Fruit fly (Drosophila melanogaster): ENCODE data around the gene CheB38b.

Gene CheB38b

dm6 chr2L:20802839-20803238 lies 14.2 kb downstream of the CheB38b start:
- TF ChIP-seq bab1 (GFP tag; optimal IDR thresholded peaks at IDR 0.05) (no peak), CG12768 (GFP tag; optimal IDR thresholded peaks at IDR 0.05) (no peak), ovo (GFP tag; optimal IDR thresholded peaks at IDR 0.05) (no peak), cic (GFP tag; optimal IDR thresholded peaks at IDR 0.05) (no peak), CG7101 (tag; optimal IDR thresholded peaks at IDR 0.05) (no peak), CG7045 (GFP tag; optimal IDR thresholded peaks at IDR 0.05) (no peak), kay (GFP tag; ENCODE audit: borderline replicate concordance) (no peak), CG11617 (GFP tag; optimal IDR thresholded peaks at IDR 0.05) (no peak), Mnt (GFP tag; optimal IDR thresholded peaks at IDR 0.05) (no peak), pad (GFP tag; optimal IDR thresholded peaks at IDR 0.05) (no peak), Clk (GFP tag; optimal IDR thresholded peaks at IDR 0.05) (no peak), CG14711 (tag; optimal IDR thresholded peaks at IDR 0.05) (no peak), CG33017 (tag; optimal IDR thresholded peaks at IDR 0.05) (no peak), CG1620 (GFP tag; optimal IDR thresholded peaks at IDR 0.05) (no peak)

DNA sequence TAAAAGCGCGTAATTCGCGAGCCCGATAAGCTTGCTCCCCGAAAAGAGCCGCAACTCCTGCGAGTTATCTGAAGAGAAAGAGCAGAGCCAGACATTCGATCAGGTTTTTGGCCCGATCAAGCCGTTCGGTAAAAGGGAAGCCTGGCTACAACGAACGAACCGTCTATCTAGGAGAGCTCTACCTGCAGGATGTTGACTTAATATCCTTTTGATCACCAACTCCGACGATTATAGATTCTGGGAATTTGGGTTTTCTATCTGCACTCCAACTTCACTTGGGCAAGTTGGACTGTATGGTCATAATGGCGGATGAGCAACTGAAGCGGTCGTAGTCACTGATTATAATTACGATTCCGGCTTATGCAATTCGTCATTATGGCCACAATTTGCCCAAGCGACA lies 14.9 kb downstream of the CheB38b start:
- no peak for TF ChIP-seq CG1620 (GFP tag; optimal IDR thresholded peaks at IDR 0.05)
- TF ChIP-seq Mnt (GFP tag; optimal IDR thresholded peaks at IDR 0.05): no peak
- no peak for TF ChIP-seq bab1 (GFP tag; optimal IDR thresholded peaks at IDR 0.05)
- TF ChIP-seq cnc (optimal IDR thresholded peaks at IDR 0.05): no peak
- no peak for TF ChIP-seq CG11617 (GFP tag; optimal IDR thresholded peaks at IDR 0.05)
- TF ChIP-seq CG7045 (GFP tag; optimal IDR thresholded peaks at IDR 0.05): no peak
- TF ChIP-seq Crg-1 (GFP tag; optimal IDR thresholded peaks at IDR 0.05): no peak
- no peak for TF ChIP-seq CG5204 (GFP tag; optimal IDR thresholded peaks at IDR 0.05)
- TF ChIP-seq kay (GFP tag; ENCODE audit: borderline replicate concordance): no peak
- TF ChIP-seq cic (GFP tag; optimal IDR thresholded peaks at IDR 0.05): no peak
- TF ChIP-seq Hr96 (GFP tag; optimal IDR thresholded peaks at IDR 0.05): no peak
- TF ChIP-seq ovo (GFP tag; optimal IDR thresholded peaks at IDR 0.05): no peak
- no peak for TF ChIP-seq tj (GFP tag; optimal IDR thresholded peaks at IDR 0.05)
- TF ChIP-seq toe (GFP tag; optimal IDR thresholded peaks at IDR 0.05): no peak
- TF ChIP-seq CG14711 (tag; optimal IDR thresholded peaks at IDR 0.05): no peak
- TF ChIP-seq pad (GFP tag; optimal IDR thresholded peaks at IDR 0.05): no peak
- no peak for TF ChIP-seq Clk (GFP tag; optimal IDR thresholded peaks at IDR 0.05)
- no peak for TF ChIP-seq CG12768 (GFP tag; optimal IDR thresholded peaks at IDR 0.05)
- no peak for TF ChIP-seq CG7101 (tag; optimal IDR thresholded peaks at IDR 0.05)

- TF ChIP-seq CG12768 (GFP tag; optimal IDR thresholded peaks at IDR 0.05) (no peak), CG33017 (tag; optimal IDR thresholded peaks at IDR 0.05) (no peak), ovo (GFP tag; optimal IDR thresholded peaks at IDR 0.05) (no peak), Mnt (GFP tag; optimal IDR thresholded peaks at IDR 0.05) (no peak), Clk (GFP tag; optimal IDR thresholded peaks at IDR 0.05) (no peak), CG1620 (GFP tag; optimal IDR thresholded peaks at IDR 0.05) (no peak), Hr96 (GFP tag; optimal IDR thresholded peaks at IDR 0.05) (no peak), bab1 (GFP tag; optimal IDR thresholded peaks at IDR 0.05) (no peak), CG7045 (GFP tag; optimal IDR thresholded peaks at IDR 0.05) (no peak), tj (GFP tag; optimal IDR thresholded peaks at IDR 0.05) (no peak), CG7101 (tag; optimal IDR thresholded peaks at IDR 0.05) (no peak), cic (GFP tag; optimal IDR thresholded peaks at IDR 0.05) (no peak), pad (GFP tag; optimal IDR thresholded peaks at IDR 0.05) (no peak), cnc (optimal IDR thresholded peaks at IDR 0.05) (no peak), CG11617 (GFP tag; optimal IDR thresholded peaks at IDR 0.05) (no peak), CG14711 (tag; optimal IDR thresholded peaks at IDR 0.05) (no peak), Crg-1 (GFP tag; optimal IDR thresholded peaks at IDR 0.05) (no peak), CG5204 (GFP tag; optimal IDR thresholded peaks at IDR 0.05) (no peak), toe (GFP tag; optimal IDR thresholded peaks at IDR 0.05) (no peak)
These were observed 15.3 kb downstream of the CheB38b start for dm6 chr2L:20801801-20802200.

- TF ChIP-seq tj (GFP tag; optimal IDR thresholded peaks at IDR 0.05) (peak; percentile 46), ovo (GFP tag; optimal IDR thresholded peaks at IDR 0.05) (peak; percentile 4), CG14711 (tag; optimal IDR thresholded peaks at IDR 0.05) (peak; percentile 7), CG33017 (tag; optimal IDR thresholded peaks at IDR 0.05) (peak; percentile 3), toe (GFP tag; optimal IDR thresholded peaks at IDR 0.05) (no peak), pad (GFP tag; optimal IDR thresholded peaks at IDR 0.05) (peak; percentile 97), CG11617 (GFP tag; optimal IDR thresholded peaks at IDR 0.05) (no peak)
These were observed 16.8 kb downstream of the CheB38b start for dm6 chr2L:20799991-20800897.

DNA sequence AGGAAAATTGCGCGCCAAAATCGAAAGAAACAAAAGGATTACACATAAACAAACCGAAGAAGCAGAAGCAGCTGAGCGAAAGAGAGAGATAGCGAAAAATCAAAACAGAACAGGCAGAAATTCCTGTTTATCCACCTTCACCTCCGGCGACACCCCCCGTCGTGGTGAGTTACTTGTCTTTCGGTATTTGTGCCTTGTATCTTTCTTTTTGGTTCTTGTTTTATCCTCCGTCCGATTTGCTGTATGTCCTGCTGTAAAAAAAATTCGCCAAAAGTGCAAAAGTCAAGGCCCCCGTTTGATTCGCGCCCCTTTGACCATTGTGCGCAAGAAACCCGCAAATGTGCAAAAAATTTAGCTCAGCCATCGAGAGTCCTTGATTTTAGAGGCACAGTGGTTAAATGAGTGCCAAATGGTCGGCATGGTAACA lies 18.7 kb downstream of the CheB38b start:
- TF ChIP-seq pad (GFP tag; optimal IDR thresholded peaks at IDR 0.05): peak; percentile 73
- no peak for TF ChIP-seq Clk (GFP tag; optimal IDR thresholded peaks at IDR 0.05)

- TF ChIP-seq pad (GFP tag; optimal IDR thresholded peaks at IDR 0.05) (no peak), toe (GFP tag; optimal IDR thresholded peaks at IDR 0.05) (no peak), CG14711 (tag; optimal IDR thresholded peaks at IDR 0.05) (peak; percentile 31), Mnt (GFP tag; optimal IDR thresholded peaks at IDR 0.05) (peak; percentile 47), Hr96 (GFP tag; optimal IDR thresholded peaks at IDR 0.05) (peak; percentile 33), Clk (GFP tag; optimal IDR thresholded peaks at IDR 0.05) (no peak), CG33017 (tag; optimal IDR thresholded peaks at IDR 0.05) (peak; percentile 4), CG12768 (GFP tag; optimal IDR thresholded peaks at IDR 0.05) (no peak), tj (GFP tag; optimal IDR thresholded peaks at IDR 0.05) (peak; percentile 12), CG7045 (GFP tag; optimal IDR thresholded peaks at IDR 0.05) (no peak), CG7101 (tag; optimal IDR thresholded peaks at IDR 0.05) (peak; percentile 47), ovo (GFP tag; optimal IDR thresholded peaks at IDR 0.05) (peak; percentile 2), CG11617 (GFP tag; optimal IDR thresholded peaks at IDR 0.05) (no peak), cic (GFP tag; optimal IDR thresholded peaks at IDR 0.05) (no peak), CG5204 (GFP tag; optimal IDR thresholded peaks at IDR 0.05) (no peak), cnc (optimal IDR thresholded peaks at IDR 0.05) (no peak), bab1 (GFP tag; optimal IDR thresholded peaks at IDR 0.05) (peak; percentile 62), kay (GFP tag; ENCODE audit: borderline replicate concordance) (no peak), Crg-1 (GFP tag; optimal IDR thresholded peaks at IDR 0.05) (no peak), CG1620 (GFP tag; optimal IDR thresholded peaks at IDR 0.05) (no peak)
These were observed 19.6 kb downstream of the CheB38b start, which contains the start of gene CG9328 for dm6 chr2L:20797515-20797847. Gene CG9328, plus strand, starts transcription at chr2L:20797715.
